Fruit fly (Drosophila melanogaster) whole organism, embryonic: ENCODE results near the gene CG9926.

Experiments used
- Antp ChIP-seq: fragments of 200-800 bp; sonication (Bioruptor generic); optimal IDR thresholded peaks from 3 replicates; lab custom pipeline; 2016; ENCODE audit warnings: missing biosample characterization, missing genetic modification characterization
- Atf3 ChIP-seq: fragments of 200-800 bp; sonication (Bioruptor generic); optimal IDR thresholded peaks from 3 replicates; lab custom pipeline; 2016; ENCODE audit warnings: missing biosample characterization, missing genetic modification characterization
- Atf6 ChIP-seq: fragments of 200-800 bp; sonication (Bioruptor generic); IDR thresholded peaks from 2 replicates; pipeline ENCODE4 v1.3.6; 2022; ENCODE audit warnings: missing biosample characterization, missing genetic modification characterization
- CG10321 ChIP-seq: fragments of 200-800 bp; sonication (Bioruptor generic); IDR thresholded peaks from 2 replicates; pipeline ENCODE4 v1.3.6; 2022; ENCODE audit warnings: missing biosample characterization, missing genetic modification characterization
- CG11093 ChIP-seq: fragments of 200-800 bp; sonication (Bioruptor generic); IDR thresholded peaks from 3 replicates; pipeline ENCODE4 v1.3.6; 2022; ENCODE audit warnings: missing biosample characterization, missing genetic modification characterization
- CG1233 ChIP-seq: fragments of 200-800 bp; sonication (Bioruptor generic); optimal IDR thresholded peaks from 4 replicates; lab custom pipeline; 2018; ENCODE audit warnings: missing biosample characterization, mild to moderate bottlenecking, missing genetic modification characterization
- CG12769 ChIP-seq: fragments of 200-800 bp; sonication (Bioruptor generic); optimal IDR thresholded peaks from 2 replicates; lab custom pipeline; 2019; ENCODE audit warnings: missing biosample characterization, mild to moderate bottlenecking, missing genetic modification characterization, moderate library complexity
- CG12942 ChIP-seq: fragments of 200-800 bp; sonication (Bioruptor generic); optimal IDR thresholded peaks from 3 replicates; lab custom pipeline; 2016; ENCODE audit warnings: missing biosample characterization, missing genetic modification characterization
- CG14667 ChIP-seq: fragments of 200-800 bp; sonication (Bioruptor generic); IDR thresholded peaks from 2 replicates; pipeline ENCODE4 v1.3.6; 2022; ENCODE audit warnings: missing biosample characterization, missing genetic modification characterization
- CG15479 ChIP-seq: fragments of 200-800 bp; sonication (Bioruptor generic); optimal IDR thresholded peaks from 3 replicates; lab custom pipeline; 2019; ENCODE audit warnings: missing biosample characterization, mild to moderate bottlenecking, missing genetic modification characterization, moderate library complexity
- CG16779 ChIP-seq: fragments of 200-800 bp; sonication (Bioruptor generic); IDR thresholded peaks from 2 replicates; pipeline ENCODE4 v1.3.6; 2022; ENCODE audit warnings: missing biosample characterization, missing genetic modification characterization
- CG17186 ChIP-seq: fragments of 200-800 bp; sonication (Bioruptor generic); optimal IDR thresholded peaks from 3 replicates; lab custom pipeline; 2017; ENCODE audit warnings: missing biosample characterization, missing genetic modification reagents, missing genetic modification characterization
- CG17612 ChIP-seq: fragments of 200-800 bp; sonication (Bioruptor generic); IDR thresholded peaks from 2 replicates; pipeline ENCODE4 v1.3.6; 2022; ENCODE audit warnings: missing biosample characterization, missing genetic modification characterization
- CG18764 ChIP-seq: fragments of 200-800 bp; sonication (Bioruptor generic); optimal IDR thresholded peaks from 3 replicates; lab custom pipeline; 2016; ENCODE audit warnings: missing biosample characterization, missing genetic modification characterization
- CG32772 ChIP-seq: fragments of 200-800 bp; sonication (Bioruptor generic); IDR thresholded peaks from 2 replicates; pipeline ENCODE4 v1.3.6; 2022; ENCODE audit warnings: missing biosample characterization, missing genetic modification characterization
- CG34224 ChIP-seq: fragments of 200-800 bp; sonication (Bioruptor generic); IDR thresholded peaks from 3 replicates; pipeline ENCODE4 v1.3.6; 2022; ENCODE audit warnings: missing biosample characterization, missing genetic modification characterization; ENCODE audit not compliant: partially characterized antibody
- CG42726 ChIP-seq: fragments of 200-800 bp; sonication (Bioruptor generic); IDR thresholded peaks from 2 replicates; pipeline ENCODE4 v1.3.6; 2022; ENCODE audit warnings: missing biosample characterization, missing genetic modification characterization; ENCODE audit not compliant: partially characterized antibody
- CG4617 ChIP-seq: fragments of 200-800 bp; sonication (Bioruptor generic); optimal IDR thresholded peaks from 3 replicates; lab custom pipeline; 2016; ENCODE audit warnings: missing biosample characterization, missing genetic modification characterization, borderline replicate concordance
- CG5245 ChIP-seq: fragments of 200-800 bp; sonication (Bioruptor generic); optimal IDR thresholded peaks from 3 replicates; lab custom pipeline; 2016; ENCODE audit warnings: missing biosample characterization, missing genetic modification characterization
- CG9437 ChIP-seq: fragments of 200-800 bp; sonication (Bioruptor generic); optimal IDR thresholded peaks from 2 replicates; lab custom pipeline; 2018; ENCODE audit warnings: missing biosample characterization, mild to moderate bottlenecking, missing genetic modification characterization
- CkIIα-i1 ChIP-seq: fragments of 200-800 bp; sonication (Bioruptor generic); IDR thresholded peaks from 2 replicates; pipeline ENCODE4 v1.3.6; 2022; ENCODE audit warnings: missing biosample characterization, missing genetic modification characterization
- Elba2 ChIP-seq: fragments of 200-800 bp; sonication (Bioruptor generic); optimal IDR thresholded peaks from 3 replicates; lab custom pipeline; 2016; ENCODE audit warnings: missing biosample characterization, missing genetic modification characterization
- HmgZ ChIP-seq: fragments of 200-800 bp; sonication (Bioruptor generic); optimal IDR thresholded peaks from 2 replicates; lab custom pipeline; 2018; ENCODE audit warnings: missing biosample characterization, mild to moderate bottlenecking, missing genetic modification characterization
- Meics ChIP-seq: fragments of 200-800 bp; sonication (Bioruptor generic); optimal IDR thresholded peaks from 2 replicates; lab custom pipeline; 2017; ENCODE audit warnings: missing biosample characterization, mild to moderate bottlenecking, missing genetic modification characterization
- Pdp1 ChIP-seq, 2 experiments: fragments of 200-800 bp; sonication (Bioruptor generic); optimal IDR thresholded peaks; 3 replicates each; lab custom pipeline; 2016; ENCODE audit warnings: missing biosample characterization in 2 of 2, missing genetic modification characterization in 2 of 2, mild to moderate bottlenecking in 1 of 2, moderate library complexity in 1 of 2
- Ptx1 ChIP-seq: fragments of 200-800 bp; sonication (Bioruptor generic); IDR thresholded peaks from 2 replicates; pipeline ENCODE4 v1.3.6; 2022; ENCODE audit warnings: missing biosample characterization, missing genetic modification characterization
- Trl ChIP-seq, 3 experiments: fragments of >200 bp in 2 of 3; fragments of 200-800 bp in 1 of 3; sonication (Bioruptor generic) in 1 of 3; optimal IDR thresholded peaks; 2 replicates in 1 of 3; 3 replicates in 2 of 3; lab custom pipeline; 2016 to 2017; ENCODE audit warnings: missing biosample characterization in 1 of 3, missing genetic modification characterization in 1 of 3
- ato ChIP-seq: fragments of 200-800 bp; sonication (Bioruptor generic); IDR thresholded peaks from 2 replicates; pipeline ENCODE4 v1.3.6; 2022; ENCODE audit warnings: missing biosample characterization, missing genetic modification characterization; ENCODE audit not compliant: partially characterized antibody
- bcd ChIP-seq: fragments of 200-800 bp; sonication (Bioruptor generic); optimal IDR thresholded peaks from 2 replicates; lab custom pipeline; 2017; ENCODE audit warnings: missing biosample characterization, mild to moderate bottlenecking, missing genetic modification characterization
- bigmax ChIP-seq: fragments of 200-800 bp; sonication (Bioruptor generic); optimal IDR thresholded peaks from 2 replicates; lab custom pipeline; 2018; ENCODE audit warnings: missing biosample characterization, mild to moderate bottlenecking, missing genetic modification characterization
- da ChIP-seq: fragments of 200-800 bp; sonication (Bioruptor generic); optimal IDR thresholded peaks from 2 replicates; lab custom pipeline; 2016; ENCODE audit warnings: missing biosample characterization, missing genetic modification characterization
- dm ChIP-seq: fragments of 200-800 bp; sonication (Bioruptor generic); optimal IDR thresholded peaks from 3 replicates; lab custom pipeline; 2016; ENCODE audit warnings: missing biosample characterization, missing genetic modification characterization
- ems ChIP-seq: fragments of 200-800 bp; sonication (Bioruptor generic); optimal IDR thresholded peaks from 3 replicates; lab custom pipeline; 2016; ENCODE audit warnings: missing biosample characterization, missing genetic modification characterization
- esg ChIP-seq: fragments of 200-800 bp; sonication (Bioruptor generic); conservative IDR thresholded peaks from 2 replicates; pipeline ENCODE4 v1.3.6; 2022; ENCODE audit warnings: missing biosample characterization, missing genetic modification characterization
- exex ChIP-seq: fragments of 200-800 bp; sonication (Bioruptor generic); optimal IDR thresholded peaks from 4 replicates; lab custom pipeline; 2018; ENCODE audit warnings: missing biosample characterization, mild to moderate bottlenecking, missing genetic modification characterization, moderate library complexity
- fd102C ChIP-seq: fragments of 200-800 bp; sonication (Bioruptor generic); optimal IDR thresholded peaks from 2 replicates; lab custom pipeline; 2018; ENCODE audit warnings: missing biosample characterization, mild to moderate bottlenecking, missing genetic modification characterization, moderate library complexity
- hb ChIP-seq: fragments of 200-800 bp; sonication (Bioruptor generic); IDR thresholded peaks from 3 replicates; pipeline ENCODE4 v1.3.6; 2022; ENCODE audit warnings: missing biosample characterization, missing genetic modification characterization; ENCODE audit not compliant: partially characterized antibody
- ind ChIP-seq: fragments of 200-800 bp; sonication (Bioruptor generic); optimal IDR thresholded peaks from 3 replicates; lab custom pipeline; 2016; ENCODE audit warnings: missing biosample characterization, missing genetic modification characterization
- kni ChIP-seq: fragments of 200-800 bp; sonication (Bioruptor generic); optimal IDR thresholded peaks from 3 replicates; lab custom pipeline; 2017; ENCODE audit warnings: mild to moderate bottlenecking, missing biosample characterization, missing genetic modification reagents, missing genetic modification characterization
- pan ChIP-seq, 4 experiments: fragments of >200 bp in 3 of 4; fragments of 200-800 bp in 1 of 4; sonication (Bioruptor generic) in 1 of 4; optimal IDR thresholded peaks in 3 of 4; IDR thresholded peaks in 1 of 4; 2 replicates each; pipeline versions ENCODE4 v1.3.6 to Lab custom; 2017 to 2022; ENCODE audit warnings: missing biosample characterization in 2 of 4, missing genetic modification characterization in 2 of 4, mixed read lengths in 1 of 4
- pnt ChIP-seq: fragments of 200-800 bp; sonication (Bioruptor generic); optimal IDR thresholded peaks from 3 replicates; lab custom pipeline; 2016; ENCODE audit warnings: missing biosample characterization, missing genetic modification characterization
- row ChIP-seq: fragments of 200-800 bp; sonication (Bioruptor generic); IDR thresholded peaks from 3 replicates; pipeline ENCODE4 v1.3.6; 2022; ENCODE audit warnings: missing biosample characterization, missing genetic modification characterization
- sna ChIP-seq: fragments of 200-800 bp; sonication (Bioruptor generic); IDR thresholded peaks from 2 replicates; pipeline ENCODE4 v1.3.6; 2022; ENCODE audit warnings: missing biosample characterization, missing genetic modification characterization; ENCODE audit not compliant: partially characterized antibody
- twi ChIP-seq: fragments of 200-800 bp; optimal IDR thresholded peaks from 2 replicates; lab custom pipeline; 2019; ENCODE audit warnings: missing biosample characterization, mild to moderate bottlenecking, missing genetic modification characterization, moderate library complexity
- unpg ChIP-seq: fragments of 200-800 bp; sonication (Bioruptor generic); optimal IDR thresholded peaks from 3 replicates; lab custom pipeline; 2018; ENCODE audit warnings: missing biosample characterization, mild to moderate bottlenecking, missing genetic modification characterization, moderate library complexity
- yki ChIP-seq: fragments of >200 bp; optimal IDR thresholded peaks from 3 replicates; lab custom pipeline; 2018
- zen ChIP-seq: fragments of 200-800 bp; sonication (Bioruptor generic); optimal IDR thresholded peaks from 3 replicates; lab custom pipeline; 2018; ENCODE audit warnings: missing biosample characterization, mild to moderate bottlenecking, missing genetic modification characterization, moderate library complexity
- zf30C ChIP-seq: fragments of 200-800 bp; sonication (Bioruptor generic); optimal IDR thresholded peaks from 3 replicates; lab custom pipeline; 2018; ENCODE audit warnings: missing biosample characterization, mild to moderate bottlenecking, missing genetic modification characterization

Gene CG9926

DNA sequence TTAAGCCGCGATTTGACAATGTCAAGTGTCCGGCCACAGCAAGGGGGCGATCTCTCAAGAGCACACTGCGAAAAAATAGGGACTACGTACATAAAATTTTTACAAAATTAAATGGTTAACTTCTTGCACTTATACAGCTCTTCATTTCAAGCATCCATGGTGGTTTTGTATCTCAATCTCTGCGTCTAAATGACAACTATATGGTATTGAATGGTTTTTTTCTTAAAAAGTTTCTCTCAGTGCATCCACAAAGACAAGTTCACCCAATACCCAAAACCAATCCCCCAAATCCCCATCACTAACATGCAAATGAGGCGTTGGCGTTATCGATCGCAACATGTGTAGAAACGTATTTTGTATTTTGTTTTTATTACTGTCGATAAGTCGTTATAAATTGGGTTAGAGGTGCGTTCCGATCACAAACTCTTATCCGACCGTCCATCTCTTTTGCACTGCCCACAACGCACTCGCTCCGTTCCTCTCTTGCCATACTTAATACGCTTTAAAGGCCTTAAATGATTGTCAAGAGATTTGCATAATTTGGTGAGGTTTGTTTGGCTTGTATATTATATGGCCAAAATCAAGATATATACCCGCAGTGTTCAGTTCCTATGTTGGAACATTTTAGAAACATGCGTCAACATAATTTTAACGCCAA is 36.0 kb downstream of the CG9926 start (continued):
- peak; percentile 6 for TF ChIP-seq HmgZ
- no peak for TF ChIP-seq CkIIα-i1
- peak; percentile 54 for TF ChIP-seq CG1233
- TF ChIP-seq ind (GFP tag; lab: Kevin White, UChicago): peak; percentile 75
- TF ChIP-seq Meics (GFP tag; lab: Kevin White, UChicago): peak; percentile 80
- peak; percentile 62 for TF ChIP-seq Atf3 (GFP tag; lab: Kevin White, UChicago)
- peak; percentile 72 for TF ChIP-seq zen (tag; lab: Kevin White, UChicago)
- TF ChIP-seq CG32772: peak; percentile 84
- peak; percentile 63; the same call in 2 of the 3 replicates for TF ChIP-seq CG11093
- TF ChIP-seq row (GFP tag; lab: Robert Waterston, UW): peak; percentile 79
- 0 out of 2 replicates have a peak, but pooled peaks have one; percentile 52 for TF ChIP-seq CG17612 (GFP tag; lab: Robert Waterston, UW)
- peak; percentile 66 to 83 for TF ChIP-seq Pdp1 (GFP tag; optimal IDR thresholded peaks at IDR 0.05; lab: Kevin White, UChicago)
- TF ChIP-seq CG18764 (GFP tag; lab: Kevin White, UChicago): peak; percentile 54
- TF ChIP-seq hb (GFP tag; lab: Robert Waterston, UW): no peak
- no peak for TF ChIP-seq zf30C (GFP tag; lab: Kevin White, UChicago)
- peak; percentile 70 for TF ChIP-seq esg (GFP tag; lab: Robert Waterston, UW)
- TF ChIP-seq Antp: peak; percentile 75
- peak; percentile 51 for TF ChIP-seq CG12942 (GFP tag; lab: Kevin White, UChicago)
- no peak for TF ChIP-seq CG42726 (GFP tag; lab: Robert Waterston, UW)
- TF ChIP-seq Ptx1 (GFP tag; lab: Robert Waterston, UW): peak; percentile 84
- TF ChIP-seq ems (GFP tag; lab: Kevin White, UChicago): peak; percentile 84
- peak; percentile 68 for TF ChIP-seq CG14667 (GFP tag; lab: Robert Waterston, UW)
- TF ChIP-seq CG4617: peak; percentile 31
- no peak for TF ChIP-seq Trl (optimal IDR thresholded peaks at IDR 0.05; lab: Kevin White, UChicago)
- TF ChIP-seq Trl (GFP tag; optimal IDR thresholded peaks at IDR 0.05; lab: Kevin White, UChicago): peak; percentile 79
- TF ChIP-seq fd102C (GFP tag; lab: Kevin White, UChicago): no peak
- TF ChIP-seq CG9437 (GFP tag; lab: Kevin White, UChicago): peak; percentile 52
- peak; percentile 70; the same call in 1 of the 2 replicates for TF ChIP-seq Atf6 (GFP tag; lab: Robert Waterston, UW)
- TF ChIP-seq CG12769 (tag; lab: Kevin White, UChicago): peak; percentile 77
- no peak for TF ChIP-seq ato
- TF ChIP-seq CG5245: peak; percentile 62
- TF ChIP-seq bigmax (GFP tag; lab: Kevin White, UChicago): no peak
- TF ChIP-seq bcd (GFP tag; lab: Kevin White, UChicago): peak; percentile 76
- TF ChIP-seq dm (GFP tag; lab: Kevin White, UChicago): peak; percentile 62
- TF ChIP-seq CG34224 (GFP tag; lab: Robert Waterston, UW): no peak
- TF ChIP-seq Elba2 (GFP tag; lab: Kevin White, UChicago): no peak
- no peak for TF ChIP-seq CG17186 (GFP tag; lab: Kevin White, UChicago)
- TF ChIP-seq twi (tag; lab: Kevin White, UChicago): peak; percentile 52
- TF ChIP-seq unpg (GFP tag; lab: Kevin White, UChicago): peak; percentile 84
- no peak for TF ChIP-seq CG15479 (GFP tag; lab: Kevin White, UChicago)
- no peak for TF ChIP-seq yki
- TF ChIP-seq sna (GFP tag; lab: Robert Waterston, UW): no peak
- no peak for TF ChIP-seq kni
- TF ChIP-seq exex (tag; lab: Kevin White, UChicago): peak; percentile 2
- TF ChIP-seq pnt (GFP tag; lab: Kevin White, UChicago): peak; percentile 82
- no peak for TF ChIP-seq da (GFP tag; lab: Kevin White, UChicago)
- TF ChIP-seq pan (optimal IDR thresholded peaks at IDR 0.05; lab: Kevin White, UChicago): no peak
- peak in 1 of 2 experiments; percentile 88 for TF ChIP-seq pan (GFP tag; optimal IDR thresholded peaks at IDR 0.05 in 1 of 2, IDR thresholded peaks at IDR 0.05 in 1 of 2)
- peak; percentile 75; the same call in 1 of the 2 replicates for TF ChIP-seq CG16779 (GFP tag; lab: Robert Waterston, UW)
- TF ChIP-seq CG10321: 0 out of 2 replicates have a peak, but pooled peaks have one; percentile 26
